Fruit fly (Drosophila melanogaster) Kc167 (cell line): ENCODE data around the gene CG7251.

Experiments
- h ChIP-seq: fragments of >200 bp; optimal IDR thresholded peaks from 3 replicates; lab custom pipeline; 2018; ENCODE audit warnings: missing external identifiers
- psq ChIP-seq: fragments of >200 bp; optimal IDR thresholded peaks from 2 replicates; lab custom pipeline; 2017; ENCODE audit warnings: missing external identifiers

DNA sequence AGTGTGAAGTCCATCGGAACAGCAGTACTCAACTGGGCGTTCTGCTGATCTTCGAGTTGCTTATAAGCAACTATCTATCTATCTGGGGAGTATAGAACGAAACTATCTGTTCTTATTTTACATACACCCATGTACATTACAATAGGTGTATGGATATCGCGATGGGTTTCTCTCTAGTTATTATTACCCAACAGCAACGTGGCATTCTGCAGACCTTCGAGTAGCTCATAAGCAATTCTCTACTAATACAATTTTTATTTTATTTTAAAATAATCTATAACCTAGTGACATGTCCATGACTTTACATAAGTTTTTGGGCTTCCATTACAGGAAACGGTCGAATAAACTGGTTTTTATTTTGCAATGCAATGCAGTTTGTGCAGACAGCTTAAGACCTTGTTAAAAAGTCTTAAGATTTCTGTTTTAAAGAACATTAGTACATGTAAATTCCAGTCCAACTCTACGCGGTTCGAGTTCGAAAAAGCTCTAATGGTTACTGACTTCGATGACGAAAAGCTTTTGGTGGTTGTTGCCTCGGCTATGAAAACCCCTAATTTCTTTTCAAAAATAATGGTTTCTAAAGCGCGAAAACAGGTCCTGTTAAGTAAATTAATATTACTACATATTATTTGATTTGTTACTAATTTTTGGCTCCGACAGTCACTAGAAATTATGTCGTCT lies 35.7 kb upstream of the CG7251 start, which contains the start of gene Cyp6a16:
- TF ChIP-seq h (lab: Kevin White, UChicago), result no peak
- no peak for TF ChIP-seq psq (lab: Kevin White, UChicago)
